Worm (Caenorhabditis elegans) whole organism, late embryonic: Measurements from ENCODE around the gene dhs-12.
A peak's percentile ranks its signal among the peaks of the same experiment; 100 is the strongest.

ENCODE experiments used
- K09A11.1 ChIP-seq: sonication (generic microtip); optimal IDR thresholded peaks from 2 replicates; lab custom pipeline; 2017; ENCODE audit warnings: antibody characterized with exemption, mild to moderate bottlenecking, missing genetic modification characterization, missing compliant biosample characterization; ENCODE audit not compliant: insufficient read depth
- ama-1 ChIP-seq: fragments of 150-350 bp; optimal IDR thresholded peaks from 2 replicates; lab custom pipeline; 2014
- ceh-2 ChIP-seq: sonication (generic microtip); optimal IDR thresholded peaks from 2 replicates; lab custom pipeline; 2016; ENCODE audit warnings: missing genotype, missing genetic modification characterization, missing compliant biosample characterization
- ceh-22 ChIP-seq: sonication (generic microtip); optimal IDR thresholded peaks from 2 replicates; lab custom pipeline; 2017; ENCODE audit warnings: missing biosample characterization, missing genetic modification characterization
- ceh-48 ChIP-seq: sonication (generic microtip); optimal IDR thresholded peaks from 2 replicates; lab custom pipeline; 2016; ENCODE audit warnings: missing genetic modification characterization, inconsistent platforms, missing compliant biosample characterization
- dve-1 ChIP-seq: sonication (generic microtip); optimal IDR thresholded peaks from 2 replicates; lab custom pipeline; 2017; ENCODE audit warnings: antibody characterized with exemption, mild to moderate bottlenecking, missing genetic modification characterization, missing compliant biosample characterization
- fax-1 ChIP-seq: sonication (generic microtip); optimal IDR thresholded peaks from 2 replicates; lab custom pipeline; 2016; ENCODE audit warnings: missing genotype, missing genetic modification characterization, missing compliant biosample characterization
- fkh-10 ChIP-seq: fragments of 150-350 bp; optimal IDR thresholded peaks from 2 replicates; lab custom pipeline; 2014; ENCODE audit warnings: missing biosample characterization, missing genetic modification reagents, missing genetic modification characterization
- tbx-2 ChIP-seq: sonication (generic microtip); optimal IDR thresholded peaks from 2 replicates; lab custom pipeline; 2016; ENCODE audit warnings: missing genetic modification characterization, missing compliant biosample characterization

- TF ChIP-seq ceh-2 (tag; lab: Kevin White, UChicago), result no peak
- TF ChIP-seq ceh-48, result no peak
- no peak for TF ChIP-seq ama-1 (lab: Kevin White, UChicago)
- no peak for TF ChIP-seq fax-1
- no peak for TF ChIP-seq ceh-22 (tag; lab: Kevin White, UChicago)
- TF ChIP-seq K09A11.1 (tag; lab: Kevin White, UChicago), result no peak
- TF ChIP-seq tbx-2 (tag; lab: Kevin White, UChicago), result peak; percentile 15
- peak; percentile 35 for TF ChIP-seq dve-1 (tag; lab: Kevin White, UChicago)
- no peak for TF ChIP-seq fkh-10
Observed at ce11 chrIV:10128906-10129386, 13.3 kb upstream of the dhs-12 start, which contains the start of the genes gtbp-1 and K08F4.3.
